Worm (Caenorhabditis elegans): ENCODE results near the gene fbxa-79.

fbxa-79 gene

DNA sequence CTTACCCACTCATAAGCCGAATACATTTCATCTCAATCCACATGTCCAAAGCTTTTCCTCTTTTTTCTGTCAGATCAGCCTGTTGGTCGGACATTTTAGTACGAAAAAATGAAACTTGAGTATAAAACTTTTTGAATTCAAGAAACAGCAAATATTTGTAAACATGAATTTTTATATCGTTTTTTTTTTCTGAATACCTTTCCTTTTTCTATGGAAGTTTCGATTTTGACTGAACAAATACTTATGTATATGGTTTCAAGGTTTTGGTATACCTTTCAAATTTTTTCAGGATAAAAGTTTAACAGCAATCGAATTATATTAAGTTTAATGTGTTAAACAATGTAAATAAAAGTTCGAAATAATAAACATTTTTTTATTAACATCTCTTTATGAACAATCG, 32.1 kb upstream of the fbxa-79 start, which contains the start of gene fbxa-5:
fbxa-5 (minus strand) TSS at position 101 of the 400 bp plus-strand sequence.
- TF ChIP-seq F49E8.2 (tag; optimal IDR thresholded peaks at IDR 0.05; ENCODE audit: borderline replicate concordance) (no peak), R02D3.7 (tag; optimal IDR thresholded peaks at IDR 0.05) (no peak), Y5F2A.4 (GFP tag; optimal IDR thresholded peaks at IDR 0.05) (no peak), spr-3 (GFP tag; optimal IDR thresholded peaks at IDR 0.05) (no peak), nhr-102 (tag; optimal IDR thresholded peaks at IDR 0.05) (no peak), Y48G9A.11 (GFP tag; IDR thresholded peaks at IDR 0.05) (no peak), arid-1 (GFP tag; conservative IDR thresholded peaks at IDR 0.05) (no peak), zag-1 (tag; optimal IDR thresholded peaks at IDR 0.05) (no peak), ctbp-1 (GFP tag; IDR thresholded peaks at IDR 0.05) (no peak), attf-4 (tag; optimal IDR thresholded peaks at IDR 0.05) (no peak), lin-29 (GFP tag; IDR thresholded peaks at IDR 0.05) (no peak)

DNA sequence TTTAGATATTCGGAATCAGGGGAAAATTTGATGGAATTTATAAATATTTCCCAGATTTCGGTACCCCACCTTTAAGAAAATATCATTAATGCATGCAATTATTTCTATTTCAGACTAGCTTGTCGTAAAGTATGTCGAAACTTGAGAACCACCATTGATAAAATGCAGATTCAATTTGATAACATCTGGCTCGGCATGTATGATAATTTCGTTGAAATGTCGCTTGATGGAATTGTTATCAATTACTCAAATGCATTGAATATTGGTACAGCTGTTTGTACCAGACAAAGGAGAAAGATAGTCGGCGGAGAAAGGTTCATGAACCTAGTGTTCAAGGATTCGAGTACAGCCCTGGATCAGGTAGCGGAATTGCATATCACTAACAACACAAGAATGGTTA, 23.8 kb upstream of the fbxa-79 start, which contains the start of gene Y82E9BL.19:
Y82E9BL.19 (plus strand) TSS at position 123 of the 400 bp plus-strand sequence.
- TF ChIP-seq hlh-11 (tag; optimal IDR thresholded peaks at IDR 0.05) = peak; percentile 60
- peak; percentile 27 for TF ChIP-seq aha-1 (tag)
- TF ChIP-seq lin-39 (tag; optimal IDR thresholded peaks at IDR 0.05) = no peak
- TF ChIP-seq unc-62 (GFP tag; optimal IDR thresholded peaks at IDR 0.05 in 1 of 2) = peak in 1 of 2 experiments; percentile 34
- no peak for TF ChIP-seq unc-62 (tag; optimal IDR thresholded peaks at IDR 0.05)
- no peak for TF ChIP-seq aly-2 (tag; optimal IDR thresholded peaks at IDR 0.05)
- TF ChIP-seq daf-16 (GFP tag; optimal IDR thresholded peaks at IDR 0.05) = no peak
- peak; percentile 12 for TF ChIP-seq daf-16 (tag; optimal IDR thresholded peaks at IDR 0.05)
- TF ChIP-seq pqm-1 (tag; optimal IDR thresholded peaks at IDR 0.05) = peak; percentile 13
- TF ChIP-seq dmd-6 (GFP tag; IDR thresholded peaks at IDR 0.05) = peak; percentile 51
- no peak for TF ChIP-seq mxl-2 (GFP tag; conservative IDR thresholded peaks at IDR 0.05)

DNA sequence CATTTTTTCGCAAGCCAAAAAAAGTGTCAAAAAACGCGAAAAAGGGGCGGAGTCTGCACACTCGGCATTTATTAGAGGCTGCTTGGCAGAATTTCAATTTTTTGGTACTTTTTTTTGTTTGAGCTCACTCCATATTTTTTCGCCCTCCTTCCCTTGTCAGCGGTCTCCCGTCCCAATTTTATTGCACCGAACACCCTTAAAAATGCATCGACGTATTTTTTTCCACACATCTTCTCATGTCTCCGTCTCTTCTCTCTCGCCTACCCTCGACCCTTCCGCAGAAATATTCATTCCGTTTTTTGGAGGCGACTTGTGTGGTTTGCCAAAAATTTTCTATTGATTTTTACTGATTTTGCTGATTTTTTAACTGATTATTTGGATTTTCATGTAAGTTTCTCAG, 18.4 kb upstream of the fbxa-79 start, which contains the start of gene Y82E9BL.18:
Y82E9BL.18 (plus strand) TSS at position 301 of the 400 bp plus-strand sequence.
- TF ChIP-seq Y48G9A.11 (GFP tag; IDR thresholded peaks at IDR 0.05) (no peak), aha-1 (tag) (peak; percentile 23), spr-3 (GFP tag; optimal IDR thresholded peaks at IDR 0.05) (no peak), pqm-1 (tag; optimal IDR thresholded peaks at IDR 0.05) (no peak)

DNA sequence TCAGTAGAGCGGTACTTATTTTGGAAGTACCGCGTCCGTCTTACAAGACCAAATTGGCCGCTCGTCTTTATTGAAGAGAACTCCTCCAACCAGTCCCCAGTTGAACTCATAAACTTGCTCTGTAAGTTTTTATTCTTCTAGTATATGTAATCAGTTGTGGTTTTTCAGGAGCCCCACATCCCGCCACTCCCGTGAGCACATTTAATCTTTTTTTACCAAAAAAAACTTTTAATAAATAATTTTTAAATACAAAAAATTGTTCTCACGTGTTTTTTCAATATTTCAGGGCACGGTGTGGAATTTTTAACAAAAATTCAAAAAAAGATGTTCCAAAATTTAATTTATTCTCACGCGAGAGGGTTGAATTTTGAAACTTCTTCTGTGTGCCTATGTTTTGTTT, 16.4 kb upstream of the fbxa-79 start, which contains the start of gene fbxa-14:
fbxa-14 (minus strand) TSS at position 101 of the 400 bp plus-strand sequence.
- TF ChIP-seq nhr-42 (GFP tag; IDR thresholded peaks at IDR 0.05) (no peak), mxl-2 (GFP tag; conservative IDR thresholded peaks at IDR 0.05) (no peak)

DNA sequence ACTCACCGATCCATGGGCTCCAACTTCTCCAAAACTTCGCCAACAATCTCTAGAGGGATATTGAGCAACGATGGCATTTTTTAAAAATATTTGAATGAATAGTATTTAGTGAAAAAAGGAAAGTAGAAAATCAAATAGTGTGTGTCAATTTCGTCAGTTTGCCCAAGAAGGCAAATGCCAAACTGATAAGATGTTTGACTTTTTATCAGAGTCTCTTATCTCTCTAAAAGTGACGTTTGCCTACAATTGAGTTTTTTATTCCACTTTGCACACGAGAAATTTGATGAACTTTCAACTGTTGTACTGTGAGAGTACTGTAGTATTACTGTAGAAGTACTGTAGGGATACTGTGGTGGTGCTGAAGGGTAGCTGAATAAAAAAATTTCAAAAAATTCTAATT, 15.5 kb upstream of the fbxa-79 start:
- no peak for TF ChIP-seq attf-4 (tag; optimal IDR thresholded peaks at IDR 0.05)
- no peak for TF ChIP-seq snpc-4 (tag; optimal IDR thresholded peaks at IDR 0.05)
- no peak for TF ChIP-seq nhr-42 (GFP tag; IDR thresholded peaks at IDR 0.05)
- TF ChIP-seq hlh-11 (tag; optimal IDR thresholded peaks at IDR 0.05) = peak; percentile 40
- TF ChIP-seq tra-1 (GFP tag; IDR thresholded peaks at IDR 0.05) = no peak
- TF ChIP-seq daf-16 (GFP tag; optimal IDR thresholded peaks at IDR 0.05) = no peak
- peak; percentile 56 for TF ChIP-seq daf-16 (tag; optimal IDR thresholded peaks at IDR 0.05)
- no peak for TF ChIP-seq ces-1 (GFP tag; optimal IDR thresholded peaks at IDR 0.05)
- TF ChIP-seq pqm-1 (tag; optimal IDR thresholded peaks at IDR 0.05) = peak; percentile 96
- no peak for TF ChIP-seq nhr-48 (tag; optimal IDR thresholded peaks at IDR 0.05)
- peak; percentile 19 for TF ChIP-seq dve-1 (tag; optimal IDR thresholded peaks at IDR 0.05; ENCODE audit: insufficient read depth)
- TF ChIP-seq F26F4.8 (GFP tag; conservative IDR thresholded peaks at IDR 0.05) = no peak
- TF ChIP-seq F44E2.7 (GFP tag; IDR thresholded peaks at IDR 0.05) = no peak
- peak; percentile 41; the same call in 1 of the 2 replicates for TF ChIP-seq nhr-41 (GFP tag; IDR thresholded peaks at IDR 0.05)
- TF ChIP-seq ceh-82 (tag; optimal IDR thresholded peaks at IDR 0.05) = no peak
- no peak for TF ChIP-seq F10B5.3 (tag; optimal IDR thresholded peaks at IDR 0.05)
- peak in 1 of 2 experiments; percentile 22 for TF ChIP-seq mdl-1 (tag; optimal IDR thresholded peaks at IDR 0.05)
- TF ChIP-seq mdt-29 (GFP tag; IDR thresholded peaks at IDR 0.05) = no peak
- no peak for TF ChIP-seq lin-39 (tag; optimal IDR thresholded peaks at IDR 0.05)
- TF ChIP-seq lin-1 (GFP tag; IDR thresholded peaks at IDR 0.05) = no peak
- no peak for TF ChIP-seq lim-7 (GFP tag; IDR thresholded peaks at IDR 0.05)
- no peak for TF ChIP-seq aly-2 (tag; optimal IDR thresholded peaks at IDR 0.05)
- peak in 1 of 2 experiments; percentile 36 for TF ChIP-seq lsy-2 (tag; optimal IDR thresholded peaks at IDR 0.05)
- TF ChIP-seq R02D3.7 (tag; optimal IDR thresholded peaks at IDR 0.05) = no peak
- TF ChIP-seq daf-12 (tag; optimal IDR thresholded peaks at IDR 0.05) = no peak
- TF ChIP-seq mxl-2 (GFP tag; conservative IDR thresholded peaks at IDR 0.05) = no peak
- no peak for TF ChIP-seq madf-5 (GFP tag; IDR thresholded peaks at IDR 0.05)
- no peak for TF ChIP-seq mxl-3 (GFP tag; optimal IDR thresholded peaks at IDR 0.05)
- peak; percentile 84 for TF ChIP-seq nhr-6 (tag; optimal IDR thresholded peaks at IDR 0.05)
- no peak for TF ChIP-seq ceh-62 (tag; optimal IDR thresholded peaks at IDR 0.05)
